Fruit fly (Drosophila melanogaster) Kc167 (cell line): ENCODE data around the gene sba.

Experiments used
- Myc ChIP-seq: fragments of >200 bp; optimal IDR thresholded peaks from 2 replicates; lab custom pipeline; 2017; ENCODE audit warnings: missing external identifiers
- Sin3A ChIP-seq: fragments of >200 bp; optimal IDR thresholded peaks from 2 replicates; lab custom pipeline; 2018; ENCODE audit warnings: missing external identifiers
- h ChIP-seq: fragments of >200 bp; optimal IDR thresholded peaks from 3 replicates; lab custom pipeline; 2018; ENCODE audit warnings: missing external identifiers
- insv ChIP-seq: fragments of >200 bp; optimal IDR thresholded peaks from 3 replicates; lab custom pipeline; 2018; ENCODE audit warnings: missing external identifiers
- psq ChIP-seq: fragments of >200 bp; optimal IDR thresholded peaks from 2 replicates; lab custom pipeline; 2017; ENCODE audit warnings: missing external identifiers
- ttk ChIP-seq: sonication (Bioruptor generic); optimal IDR thresholded peaks from 2 replicates; lab custom pipeline; 2017; ENCODE audit warnings: missing external identifiers

dm6 chr3R:23890886-23891285 lies 31.9 kb downstream of the sba start, which contains the start of gene TfIIA-S:
- TF ChIP-seq h (lab: Kevin White, UChicago): no peak
- no peak for TF ChIP-seq ttk
- no peak for TF ChIP-seq psq (lab: Kevin White, UChicago)
- no peak for TF ChIP-seq Sin3A
- no peak for TF ChIP-seq insv (lab: Kevin White, UChicago)
- no peak for TF ChIP-seq Myc (lab: Kevin White, UChicago)
